Worm (Caenorhabditis elegans) whole organism, L4 larva: Measurements from ENCODE around the gene K07D4.6.
A peak's percentile ranks its signal among the peaks of the same experiment; 100 is the strongest.

Experiments used
- D1046.2 ChIP-seq: fragments of 200-800 bp; sonication (Bioruptor generic); IDR thresholded peaks from 2 replicates; pipeline ENCODE4 v1.3.6; 2022; ENCODE audit warnings: missing genetic modification characterization, missing compliant biosample characterization
- Y105C5A.15 ChIP-seq: fragments of 200-800 bp; sonication (Bioruptor generic); IDR thresholded peaks from 2 replicates; pipeline ENCODE4 v1.3.6; 2022; ENCODE audit warnings: missing genetic modification characterization, missing compliant biosample characterization
- Y75B8A.6 ChIP-seq: fragments of 200-800 bp; sonication (Bioruptor generic); IDR thresholded peaks from 2 replicates; pipeline ENCODE4 v1.3.6; 2022; ENCODE audit warnings: missing genetic modification reagents, missing genetic modification characterization, missing compliant biosample characterization
- ZK337.2 ChIP-seq: fragments of 200-800 bp; sonication (Bioruptor generic); IDR thresholded peaks from 2 replicates; pipeline ENCODE4 v1.3.6; 2022; ENCODE audit warnings: missing genetic modification reagents, missing genetic modification characterization, missing compliant biosample characterization
- ZK546.5 ChIP-seq, 2 experiments: sonication (generic microtip); optimal IDR thresholded peaks; 2 replicates each; lab custom pipeline; 2017; ENCODE audit warnings: missing biosample characterization in 2 of 2, missing genetic modification characterization in 2 of 2
- aha-1 ChIP-seq: fragments of 150-350 bp; peaks from one replicate; lab custom pipeline; 2014; ENCODE audit warnings: missing biosample characterization, missing genetic modification characterization
- attf-4 ChIP-seq: sonication (generic microtip); optimal IDR thresholded peaks from 3 replicates; lab custom pipeline; 2017; ENCODE audit warnings: missing biosample characterization, missing genetic modification characterization
- ceh-20 ChIP-seq: fragments of 200-800 bp; sonication (Bioruptor generic); IDR thresholded peaks from 2 replicates; pipeline ENCODE4 v1.3.6; 2022; ENCODE audit warnings: missing genetic modification reagents, missing genetic modification characterization, missing compliant biosample characterization
- ceh-32 ChIP-seq: sonication (generic microtip); optimal IDR thresholded peaks from 2 replicates; lab custom pipeline; 2016; ENCODE audit warnings: mild to moderate bottlenecking, missing genetic modification characterization, missing compliant biosample characterization; ENCODE audit not compliant: poor library complexity
- cey-2 ChIP-seq: sonication (generic microtip); optimal IDR thresholded peaks from 3 replicates; lab custom pipeline; 2017; ENCODE audit warnings: missing genetic modification characterization, mild to moderate bottlenecking, missing compliant biosample characterization, antibody characterized with exemption, borderline replicate concordance; ENCODE audit not compliant: insufficient read depth
- daf-12 ChIP-seq: fragments of 150-350 bp; optimal IDR thresholded peaks from 2 replicates; lab custom pipeline; 2014; ENCODE audit warnings: missing biosample characterization, missing genetic modification reagents, missing genetic modification characterization
- daf-16 ChIP-seq, 3 experiments: sonication (generic microtip); optimal IDR thresholded peaks; 2 replicates each; lab custom pipeline; 2016 to 2017; ENCODE audit warnings: missing genetic modification characterization in 3 of 3, missing genetic modification reagents in 3 of 3, mild to moderate bottlenecking in 2 of 3, missing compliant biosample characterization in 2 of 3, missing biosample characterization in 1 of 3, moderate library complexity in 1 of 3
- dmd-6 ChIP-seq: fragments of 200-800 bp; sonication (Bioruptor generic); IDR thresholded peaks from 2 replicates; pipeline ENCODE4 v1.3.6; 2022; ENCODE audit warnings: missing genetic modification reagents, missing genetic modification characterization, missing compliant biosample characterization
- dmd-9 ChIP-seq: fragments of 200-800 bp; sonication (Bioruptor generic); IDR thresholded peaks from 2 replicates; pipeline ENCODE4 v1.3.6; 2022; ENCODE audit warnings: missing genetic modification reagents, missing genetic modification characterization, missing compliant biosample characterization
- dve-1 ChIP-seq: sonication (generic microtip); optimal IDR thresholded peaks from 2 replicates; lab custom pipeline; 2017; ENCODE audit warnings: antibody characterized with exemption, mild to moderate bottlenecking, missing genetic modification characterization, missing compliant biosample characterization; ENCODE audit not compliant: insufficient read depth
- hif-1 ChIP-seq, 2 experiments: sonication (generic microtip); optimal IDR thresholded peaks; 2 replicates each; lab custom pipeline; 2016 to 2017; ENCODE audit warnings: missing compliant biosample characterization in 2 of 2, missing genetic modification characterization in 2 of 2, missing genetic modification reagents in 2 of 2, missing genotype in 2 of 2, mild to moderate bottlenecking in 1 of 2
- hlh-11 ChIP-seq: fragments of 200-800 bp; sonication (Bioruptor generic); optimal IDR thresholded peaks from 2 replicates; lab custom pipeline; 2018; ENCODE audit warnings: mild to moderate bottlenecking, missing genetic modification characterization, missing compliant biosample characterization
- lim-7 ChIP-seq: fragments of 200-800 bp; sonication (Bioruptor generic); IDR thresholded peaks from 2 replicates; pipeline ENCODE4 v1.3.6; 2022; ENCODE audit warnings: missing genetic modification characterization, missing compliant biosample characterization
- lin-13 ChIP-seq: fragments of 150-350 bp; optimal IDR thresholded peaks from 2 replicates; lab custom pipeline; 2014; ENCODE audit warnings: missing biosample characterization, missing genetic modification reagents, missing genetic modification characterization
- lin-38 ChIP-seq: fragments of 200-800 bp; sonication (Bioruptor generic); IDR thresholded peaks from 2 replicates; pipeline ENCODE4 v1.3.6; 2022; ENCODE audit warnings: missing genetic modification reagents, missing genetic modification characterization, missing compliant biosample characterization
- madf-5 ChIP-seq, 2 experiments: fragments of 200-800 bp; sonication (Bioruptor generic); IDR thresholded peaks; 2 replicates each; pipeline ENCODE4 v1.3.6; 2022; ENCODE audit warnings: missing compliant biosample characterization in 2 of 2, missing genetic modification characterization in 2 of 2
- mdl-1 ChIP-seq, 2 experiments: fragments of 150-350 bp in 1 of 2; sonication (generic microtip) in 1 of 2; optimal IDR thresholded peaks; 2 replicates each; lab custom pipeline; 2014 to 2017; ENCODE audit warnings: missing biosample characterization in 2 of 2, missing genetic modification characterization in 2 of 2
- mep-1 ChIP-seq: fragments of 150-350 bp; sonication (generic microtip); optimal IDR thresholded peaks from 3 replicates; lab custom pipeline; 2014; ENCODE audit warnings: missing biosample characterization, missing genetic modification characterization
- mxl-2 ChIP-seq: fragments of 200-800 bp; sonication (Bioruptor generic); conservative IDR thresholded peaks from 2 replicates; pipeline ENCODE4 v1.3.6; 2022; ENCODE audit warnings: missing genetic modification reagents, missing genetic modification characterization, missing compliant biosample characterization
- mxl-3 ChIP-seq: fragments of 200-800 bp; sonication (Bioruptor generic); optimal IDR thresholded peaks from 2 replicates; lab custom pipeline; 2018; ENCODE audit warnings: mild to moderate bottlenecking, missing genetic modification characterization, missing compliant biosample characterization
- nhr-10 ChIP-seq: fragments of 150-350 bp; optimal IDR thresholded peaks from 2 replicates; lab custom pipeline; 2014; ENCODE audit warnings: missing biosample characterization, missing genetic modification characterization
- nhr-102 ChIP-seq: sonication (generic microtip); optimal IDR thresholded peaks from 2 replicates; lab custom pipeline; 2016; ENCODE audit warnings: mild to moderate bottlenecking, missing genetic modification characterization, moderate library complexity, missing compliant biosample characterization
- nhr-28 ChIP-seq: fragments of 150-350 bp; optimal IDR thresholded peaks from 2 replicates; lab custom pipeline; 2014; ENCODE audit warnings: missing biosample characterization, missing genetic modification characterization
- nhr-41 ChIP-seq: fragments of 200-800 bp; sonication (Bioruptor generic); IDR thresholded peaks from 2 replicates; pipeline ENCODE4 v1.3.6; 2022; ENCODE audit warnings: missing genetic modification reagents, missing genetic modification characterization, missing compliant biosample characterization
- nhr-76 ChIP-seq: fragments of 150-350 bp; optimal IDR thresholded peaks from 2 replicates; lab custom pipeline; 2014; ENCODE audit warnings: missing biosample characterization, missing genetic modification characterization
- pqm-1 ChIP-seq: sonication (generic microtip); optimal IDR thresholded peaks from 2 replicates; lab custom pipeline; 2017; ENCODE audit warnings: missing biosample characterization, missing genetic modification characterization
- skn-1 ChIP-seq: fragments of 150-350 bp; optimal IDR thresholded peaks from 2 replicates; lab custom pipeline; 2014; ENCODE audit warnings: missing biosample characterization, missing genetic modification characterization
- snpc-4 ChIP-seq: fragments of 150-350 bp; optimal IDR thresholded peaks from 2 replicates; lab custom pipeline; 2014; ENCODE audit warnings: missing biosample characterization, missing genetic modification characterization
- unc-130 ChIP-seq: sonication (generic microtip); optimal IDR thresholded peaks from 2 replicates; lab custom pipeline; 2016; ENCODE audit warnings: missing genetic modification reagents, missing genetic modification characterization, missing compliant biosample characterization
- unc-62 ChIP-seq, 3 experiments: fragments of 150-350 bp in 1 of 3; sonication (generic microtip); optimal IDR thresholded peaks in 2 of 3; peaks in 1 of 3; 1 replicate in 1 of 3; 2 replicates in 2 of 3; lab custom pipeline; 2014 to 2017; ENCODE audit warnings: missing biosample characterization in 3 of 3, missing genetic modification characterization in 3 of 3, missing genetic modification reagents in 3 of 3, missing genotype in 1 of 3

Gene K07D4.6

DNA sequence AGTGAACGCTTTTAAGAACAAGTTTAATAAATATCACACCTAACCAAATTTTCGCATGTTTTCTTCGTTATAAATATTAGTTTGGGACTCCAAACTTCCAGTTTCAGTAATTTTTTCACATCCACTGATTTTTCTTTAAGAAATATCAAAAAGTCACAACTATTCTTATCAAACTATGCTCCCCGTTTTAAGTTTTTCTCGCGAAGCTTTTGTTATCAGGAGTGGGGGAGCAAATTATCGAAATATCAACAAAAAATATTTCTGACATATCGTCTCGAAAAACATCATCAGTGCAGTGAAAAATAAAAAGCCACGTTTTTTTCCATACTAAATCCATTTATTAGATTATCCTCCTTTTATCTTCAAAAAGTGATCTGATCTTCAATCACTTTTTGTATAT is 26.5 kb downstream of the K07D4.6 start (continued):
- TF ChIP-seq nhr-76 (tag; lab: Kevin White, UChicago) (no peak), Y75B8A.6 (no peak), ceh-20 (GFP tag; lab: Robert Waterston, UW) (no peak), lim-7 (GFP tag; lab: Robert Waterston, UW) (no peak)

DNA sequence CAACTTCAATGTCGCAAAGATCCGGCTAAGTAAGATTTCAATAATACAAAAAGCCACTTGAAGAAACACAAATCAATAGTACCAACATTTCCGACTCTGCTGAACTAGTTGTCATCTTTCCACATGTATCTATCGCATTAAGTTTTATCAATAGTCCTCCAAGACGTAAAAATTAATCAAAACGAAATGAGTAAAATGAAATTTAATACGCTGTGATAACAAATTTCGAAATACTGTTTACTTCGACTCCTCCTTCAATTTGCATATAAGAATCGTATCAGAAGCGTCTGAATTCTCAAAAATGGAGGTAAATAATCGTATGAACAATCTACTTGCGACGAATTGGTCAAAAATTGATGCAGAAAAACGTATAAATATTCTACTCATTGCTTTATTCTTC is 27.8 kb downstream of the K07D4.6 start:
- TF ChIP-seq daf-12 (tag; lab: Kevin White, UChicago) (no peak), mep-1 (tag; lab: Kevin White, UChicago) (no peak), daf-16 (GFP tag; optimal IDR thresholded peaks at IDR 0.05; lab: Kevin White, UChicago) (no peak), daf-16 (tag; optimal IDR thresholded peaks at IDR 0.05; lab: Kevin White, UChicago) (peak; percentile 92), pqm-1 (tag; lab: Kevin White, UChicago) (peak; percentile 42), lim-7 (GFP tag; lab: Robert Waterston, UW) (no peak), dmd-9 (GFP tag; lab: Robert Waterston, UW) (no peak), mdl-1 (tag; optimal IDR thresholded peaks at IDR 0.05; lab: Kevin White, UChicago) (no peak), nhr-10 (tag; lab: Kevin White, UChicago) (no peak), unc-130 (GFP tag; lab: Kevin White, UChicago) (no peak), lin-13 (GFP tag; lab: Kevin White, UChicago) (no peak), dve-1 (tag; lab: Kevin White, UChicago) (peak; percentile 29), dmd-6 (GFP tag; lab: Robert Waterston, UW) (peak; percentile 8; the same call in 1 of the 2 replicates), skn-1 (tag; lab: Kevin White, UChicago) (no peak)
- TF ChIP-seq, all 104 proteins: peak for 4

DNA sequence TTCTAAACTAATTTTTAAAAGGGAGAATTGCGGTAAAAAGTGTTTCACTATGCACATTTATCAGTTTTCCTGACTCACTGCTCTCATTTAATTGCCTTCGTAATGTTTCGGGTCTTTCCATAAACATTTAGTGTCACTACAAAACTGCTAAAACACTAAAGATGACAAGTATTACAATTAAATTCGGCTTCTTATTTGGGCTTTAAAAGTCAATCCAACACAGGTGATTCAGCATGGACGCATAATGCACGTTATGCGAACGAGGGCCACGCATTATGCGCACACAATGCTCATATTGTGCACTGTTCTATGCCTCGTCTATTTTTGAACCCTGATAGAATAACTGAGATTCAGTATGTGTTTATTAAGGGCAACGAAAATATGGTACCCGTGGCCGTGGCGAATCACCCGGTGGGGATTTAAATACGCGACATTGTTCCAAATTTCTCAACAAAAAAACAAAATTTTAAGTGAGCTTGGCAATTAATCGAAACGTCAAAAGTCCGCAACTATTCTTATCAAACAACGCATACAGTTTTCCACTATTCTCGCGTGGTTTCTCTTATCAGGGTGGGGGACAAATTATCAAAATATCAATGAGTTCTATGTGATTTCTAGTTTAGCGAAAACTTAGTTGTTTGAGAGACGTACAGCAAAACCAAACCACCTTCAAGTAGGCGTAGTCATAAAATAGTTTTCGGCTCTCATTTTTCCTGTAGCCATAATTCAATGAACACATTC is 28.7 kb downstream of the K07D4.6 start, which contains the start of gene Y14H12A.2:
Gene Y14H12A.2, minus strand, starts transcription at position 51 of the 741 bp plus-strand sequence.
- TF ChIP-seq daf-16 (GFP tag; optimal IDR thresholded peaks at IDR 0.05; lab: Kevin White, UChicago) (no peak), daf-16 (tag; optimal IDR thresholded peaks at IDR 0.05; lab: Kevin White, UChicago) (peak; percentile 37), aha-1 (tag; lab: Kevin White, UChicago) (peak; percentile 36), attf-4 (tag; lab: Kevin White, UChicago) (no peak), nhr-28 (tag; lab: Kevin White, UChicago) (peak; percentile 49), dmd-6 (GFP tag; lab: Robert Waterston, UW) (peak; percentile 76), mxl-3 (GFP tag; lab: Kevin White, UChicago) (peak; percentile 31), lin-38 (GFP tag; lab: Robert Waterston, UW) (no peak), hif-1 (tag; optimal IDR thresholded peaks at IDR 0.05; lab: Kevin White, UChicago) (no peak), hlh-11 (tag; lab: Kevin White, UChicago) (peak; percentile 42), cey-2 (tag; lab: Kevin White, UChicago) (no peak), dve-1 (tag; lab: Kevin White, UChicago) (peak; percentile 55), ZK546.5 (tag; optimal IDR thresholded peaks at IDR 0.05; lab: Kevin White, UChicago) (no peak), ceh-32 (no peak), Y75B8A.6 (no peak), nhr-41 (GFP tag; lab: Robert Waterston, UW) (no peak), Y105C5A.15 (GFP tag; lab: Robert Waterston, UW) (no peak), pqm-1 (tag; lab: Kevin White, UChicago) (peak; percentile 85), D1046.2 (GFP tag; lab: Robert Waterston, UW) (no peak), ZK337.2 (GFP tag; lab: Robert Waterston, UW) (no peak)

- TF ChIP-seq madf-5 (GFP tag; IDR thresholded peaks at IDR 0.05; lab: Robert Waterston, UW) (no peak), nhr-102 (tag; lab: Kevin White, UChicago) (no peak), unc-62 (GFP tag; optimal IDR thresholded peaks at IDR 0.05 in 1 of 2; lab: Kevin White, UChicago) (peak in 1 of 2 experiments; percentile 65), unc-62 (tag; optimal IDR thresholded peaks at IDR 0.05; lab: Kevin White, UChicago) (no peak), snpc-4 (tag; lab: Kevin White, UChicago) (no peak), mxl-2 (GFP tag; lab: Robert Waterston, UW) (no peak), dmd-6 (GFP tag; lab: Robert Waterston, UW) (peak; percentile 59), pqm-1 (tag; lab: Kevin White, UChicago) (peak; percentile 26), nhr-28 (tag; lab: Kevin White, UChicago) (peak; percentile 67), daf-16 (GFP tag; optimal IDR thresholded peaks at IDR 0.05; lab: Kevin White, UChicago) (no peak), daf-16 (tag; optimal IDR thresholded peaks at IDR 0.05; lab: Kevin White, UChicago) (no peak)
- TF ChIP-seq, all 104 proteins: peak for 4
These were observed 31.6 kb downstream of the K07D4.6 start, which contains the start of gene K10G6.5 for ce11 chrII:3986906-3987305. TSS of gene K10G6.5 (plus strand) at chrII:3987250.
